Fruit fly (Drosophila melanogaster) whole organism, embryonic: ENCODE measurements around the gene CG5758.

ENCODE experiments used
- Adf1 ChIP-seq: fragments of 200-800 bp; sonication (Bioruptor generic); IDR thresholded peaks from 2 replicates; pipeline ENCODE4 v1.3.6; 2022; ENCODE audit warnings: missing biosample characterization, missing genetic modification characterization
- CG10321 ChIP-seq: fragments of 200-800 bp; sonication (Bioruptor generic); IDR thresholded peaks from 2 replicates; pipeline ENCODE4 v1.3.6; 2022; ENCODE audit warnings: missing biosample characterization, missing genetic modification characterization
- CG11723 ChIP-seq: fragments of 200-800 bp; sonication (Bioruptor generic); optimal IDR thresholded peaks from 2 replicates; lab custom pipeline; 2017; ENCODE audit warnings: missing biosample characterization, mild to moderate bottlenecking, missing genetic modification characterization
- CG12071 ChIP-seq: fragments of 200-800 bp; sonication (Bioruptor generic); optimal IDR thresholded peaks from 3 replicates; lab custom pipeline; 2018; ENCODE audit warnings: missing biosample characterization, mild to moderate bottlenecking, missing genetic modification characterization
- CG12769 ChIP-seq: fragments of 200-800 bp; sonication (Bioruptor generic); optimal IDR thresholded peaks from 2 replicates; lab custom pipeline; 2019; ENCODE audit warnings: missing biosample characterization, mild to moderate bottlenecking, missing genetic modification characterization, moderate library complexity
- CG14965 ChIP-seq: fragments of 200-800 bp; sonication (Bioruptor generic); optimal IDR thresholded peaks from 2 replicates; lab custom pipeline; 2016; ENCODE audit warnings: missing biosample characterization, missing genetic modification characterization, borderline replicate concordance
- CG16863 ChIP-seq: fragments of 200-800 bp; sonication (Bioruptor generic); optimal IDR thresholded peaks from 3 replicates; lab custom pipeline; 2016; ENCODE audit warnings: missing biosample characterization, missing genetic modification characterization
- CG17328 ChIP-seq: fragments of 200-800 bp; sonication (Bioruptor generic); IDR thresholded peaks from 2 replicates; pipeline ENCODE4 v1.3.6; 2022; ENCODE audit warnings: missing biosample characterization, missing genetic modification characterization
- CG3065 ChIP-seq: fragments of 200-800 bp; sonication (Bioruptor generic); optimal IDR thresholded peaks from 2 replicates; lab custom pipeline; 2016; ENCODE audit warnings: missing biosample characterization, missing genetic modification characterization
- CG4730 ChIP-seq: fragments of 200-800 bp; sonication (Bioruptor generic); IDR thresholded peaks from 2 replicates; pipeline ENCODE4 v1.3.6; 2022; ENCODE audit warnings: missing biosample characterization, missing genetic modification characterization
- CG6175 ChIP-seq: fragments of 200-800 bp; sonication (Bioruptor generic); IDR thresholded peaks from 3 replicates; pipeline ENCODE4 v1.3.6; 2022; ENCODE audit warnings: missing biosample characterization, missing genetic modification characterization
- CG6654 ChIP-seq: fragments of 200-800 bp; sonication (Bioruptor generic); optimal IDR thresholded peaks from 2 replicates; lab custom pipeline; 2017; ENCODE audit warnings: missing biosample characterization, mild to moderate bottlenecking, missing genetic modification characterization
- CG6854 ChIP-seq: fragments of 200-800 bp; sonication (Bioruptor generic); optimal IDR thresholded peaks from 3 replicates; lab custom pipeline; 2017; ENCODE audit warnings: missing biosample characterization, mild to moderate bottlenecking, missing genetic modification characterization
- CG7786 ChIP-seq: fragments of 200-800 bp; sonication (Bioruptor generic); optimal IDR thresholded peaks from 2 replicates; lab custom pipeline; 2016; ENCODE audit warnings: missing biosample characterization, missing genetic modification characterization
- CG8765 ChIP-seq: fragments of 200-800 bp; sonication (Bioruptor generic); IDR thresholded peaks from 2 replicates; pipeline ENCODE4 v1.3.6; 2022; ENCODE audit warnings: missing biosample characterization, missing genetic modification characterization
- CG9215 ChIP-seq: fragments of 200-800 bp; sonication (Bioruptor generic); IDR thresholded peaks from 2 replicates; pipeline ENCODE4 v1.3.6; 2022; ENCODE audit warnings: missing biosample characterization, missing genetic modification characterization
- Dfd ChIP-seq, 2 experiments: fragments of >200 bp; optimal IDR thresholded peaks; 2 replicates each; lab custom pipeline; 2017; ENCODE audit warnings: missing biosample characterization in 2 of 2, missing genetic modification characterization in 2 of 2
- Dip3 ChIP-seq: fragments of 200-800 bp; sonication (Bioruptor generic); optimal IDR thresholded peaks from 3 replicates; lab custom pipeline; 2016; ENCODE audit warnings: missing biosample characterization, missing genetic modification characterization
- Fer3 ChIP-seq: fragments of 200-800 bp; sonication (Bioruptor generic); optimal IDR thresholded peaks from 2 replicates; lab custom pipeline; 2018; ENCODE audit warnings: missing biosample characterization, mild to moderate bottlenecking, missing genetic modification characterization, moderate library complexity
- HHEX ChIP-seq: fragments of 200-800 bp; sonication (Bioruptor generic); optimal IDR thresholded peaks from 3 replicates; lab custom pipeline; 2017; ENCODE audit warnings: missing biosample characterization, mild to moderate bottlenecking, missing genetic modification characterization, missing genetic modification reagents
- Jarid2 ChIP-seq: fragments of 200-800 bp; sonication (Bioruptor generic); optimal IDR thresholded peaks from 3 replicates; lab custom pipeline; 2017; ENCODE audit warnings: mild to moderate bottlenecking, missing biosample characterization, missing genetic modification reagents, missing genetic modification characterization
- Lim3 ChIP-seq: fragments of 200-800 bp; sonication (Bioruptor generic); IDR thresholded peaks from 2 replicates; pipeline ENCODE4 v1.3.6; 2022; ENCODE audit warnings: missing biosample characterization, missing genetic modification characterization
- NK7.1 ChIP-seq: fragments of 200-800 bp; sonication (Bioruptor generic); optimal IDR thresholded peaks from 3 replicates; lab custom pipeline; 2016; ENCODE audit warnings: missing biosample characterization, missing genetic modification characterization
- Side ChIP-seq: fragments of 200-800 bp; sonication (Bioruptor generic); optimal IDR thresholded peaks from 2 replicates; lab custom pipeline; 2016; ENCODE audit warnings: missing biosample characterization, missing genetic modification characterization
- Sin3A ChIP-seq: fragments of >200 bp; optimal IDR thresholded peaks from 2 replicates; lab custom pipeline; 2018
- Sox102F ChIP-seq: fragments of 200-800 bp; sonication (Bioruptor generic); optimal IDR thresholded peaks from 2 replicates; lab custom pipeline; 2018; ENCODE audit warnings: missing biosample characterization, mild to moderate bottlenecking, missing genetic modification characterization, moderate library complexity
- Taf1 ChIP-seq: fragments of 200-800 bp; sonication (Bioruptor generic); IDR thresholded peaks from 2 replicates; pipeline ENCODE4 v1.3.6; 2022; ENCODE audit warnings: missing biosample characterization, missing genetic modification characterization
- ash1 ChIP-seq: fragments of 200-800 bp; sonication (Bioruptor generic); optimal IDR thresholded peaks from 2 replicates; lab custom pipeline; 2018; ENCODE audit warnings: missing biosample characterization, mild to moderate bottlenecking, missing genetic modification characterization
- caup ChIP-seq: fragments of 200-800 bp; sonication (Bioruptor generic); optimal IDR thresholded peaks from 3 replicates; lab custom pipeline; 2017; ENCODE audit warnings: missing biosample characterization, mild to moderate bottlenecking, missing genetic modification characterization, moderate library complexity; ENCODE audit not compliant: severe bottlenecking
- chn ChIP-seq: fragments of 200-800 bp; sonication (Bioruptor generic); optimal IDR thresholded peaks from 2 replicates; lab custom pipeline; 2016; ENCODE audit warnings: missing biosample characterization, missing genetic modification characterization
- ci ChIP-seq: fragments of 200-800 bp; sonication (Bioruptor generic); IDR thresholded peaks from 3 replicates; pipeline ENCODE4 v1.3.6; 2022; ENCODE audit warnings: missing biosample characterization, missing genetic modification characterization
- croc ChIP-seq: fragments of 200-800 bp; sonication (Bioruptor generic); conservative IDR thresholded peaks from 3 replicates; pipeline ENCODE4 v1.3.6; 2022; ENCODE audit warnings: missing biosample characterization, missing genetic modification characterization
- ewg ChIP-seq: fragments of 200-800 bp; sonication (Bioruptor generic); optimal IDR thresholded peaks from 3 replicates; lab custom pipeline; 2017; ENCODE audit warnings: mild to moderate bottlenecking, missing biosample characterization, missing genetic modification reagents, missing genetic modification characterization
- fd96Cb ChIP-seq: fragments of 200-800 bp; sonication (Bioruptor generic); optimal IDR thresholded peaks from 2 replicates; lab custom pipeline; 2018; ENCODE audit warnings: missing biosample characterization, mild to moderate bottlenecking, missing genetic modification characterization, moderate library complexity
- gcm ChIP-seq: fragments of 200-800 bp; sonication (Bioruptor generic); optimal IDR thresholded peaks from 2 replicates; lab custom pipeline; 2019; ENCODE audit warnings: missing biosample characterization, mild to moderate bottlenecking, missing genetic modification characterization, moderate library complexity
- gcm2 ChIP-seq: fragments of 200-800 bp; sonication (Bioruptor generic); optimal IDR thresholded peaks from 2 replicates; lab custom pipeline; 2016; ENCODE audit warnings: missing biosample characterization, missing genetic modification characterization
- gro ChIP-seq: fragments of 200-800 bp; sonication (Bioruptor generic); optimal IDR thresholded peaks from 2 replicates; lab custom pipeline; 2016; ENCODE audit warnings: missing biosample characterization, missing genetic modification characterization
- gsb-n ChIP-seq: fragments of 200-800 bp; sonication (Bioruptor generic); optimal IDR thresholded peaks from 3 replicates; lab custom pipeline; 2018; ENCODE audit warnings: missing biosample characterization, mild to moderate bottlenecking, missing genetic modification characterization
- jigr1 ChIP-seq: fragments of 200-800 bp; sonication (Bioruptor generic); IDR thresholded peaks from 3 replicates; pipeline ENCODE4 v1.3.6; 2022; ENCODE audit warnings: missing biosample characterization, missing genetic modification characterization
- jumu ChIP-seq: fragments of 200-800 bp; sonication (Bioruptor generic); optimal IDR thresholded peaks from 3 replicates; lab custom pipeline; 2016; ENCODE audit warnings: missing biosample characterization, missing genetic modification characterization
- mam ChIP-seq: fragments of 200-800 bp; sonication (Bioruptor generic); optimal IDR thresholded peaks from 3 replicates; lab custom pipeline; 2016; ENCODE audit warnings: missing biosample characterization, missing genetic modification characterization
- mirr ChIP-seq: fragments of 200-800 bp; sonication (Bioruptor generic); optimal IDR thresholded peaks from 3 replicates; lab custom pipeline; 2018; ENCODE audit warnings: missing biosample characterization, mild to moderate bottlenecking, missing genetic modification characterization
- phol ChIP-seq: fragments of 200-800 bp; sonication (Bioruptor generic); optimal IDR thresholded peaks from 3 replicates; lab custom pipeline; 2018; ENCODE audit warnings: missing biosample characterization, mild to moderate bottlenecking, missing genetic modification characterization, moderate library complexity
- pum ChIP-seq: fragments of 200-800 bp; sonication (Bioruptor generic); optimal IDR thresholded peaks from 2 replicates; lab custom pipeline; 2016; ENCODE audit warnings: missing biosample characterization, missing genetic modification characterization
- rib ChIP-seq: fragments of 200-800 bp; sonication (Bioruptor generic); IDR thresholded peaks from 2 replicates; pipeline ENCODE4 v1.3.6; 2022; ENCODE audit warnings: missing biosample characterization, missing genetic modification characterization
- run ChIP-seq: fragments of 200-800 bp; sonication (Bioruptor generic); optimal IDR thresholded peaks from 3 replicates; lab custom pipeline; 2018; ENCODE audit warnings: missing biosample characterization, mild to moderate bottlenecking, missing genetic modification characterization
- sc ChIP-seq, 3 experiments: fragments of >200 bp in 2 of 3; fragments of 200-800 bp in 1 of 3; sonication (Bioruptor generic) in 1 of 3; optimal IDR thresholded peaks; 2 replicates in 2 of 3; 3 replicates in 1 of 3; lab custom pipeline; 2017; ENCODE audit warnings: mild to moderate bottlenecking in 1 of 3, missing biosample characterization in 1 of 3, missing genetic modification characterization in 1 of 3, missing genetic modification reagents in 1 of 3
- ssp ChIP-seq: fragments of 200-800 bp; sonication (Bioruptor generic); IDR thresholded peaks from 2 replicates; pipeline ENCODE4 v1.3.6; 2022; ENCODE audit warnings: missing biosample characterization, missing genetic modification characterization
- trem ChIP-seq: fragments of 200-800 bp; optimal IDR thresholded peaks from 3 replicates; lab custom pipeline; 2019; ENCODE audit warnings: missing biosample characterization, mild to moderate bottlenecking, missing genetic modification characterization, moderate library complexity

The CG5758 gene

dm6 chr2L:18141471-18142345, 21.9 kb downstream of the CG5758 start (continued):
- TF ChIP-seq CG8765 (GFP tag; lab: Robert Waterston, UW) (no peak), gcm2 (peak; percentile 42), gcm (GFP tag; lab: Kevin White, UChicago) (peak; percentile 59), trem (tag; lab: Kevin White, UChicago) (no peak), Lim3 (GFP tag; lab: Robert Waterston, UW) (no peak), CG12769 (tag; lab: Kevin White, UChicago) (peak; percentile 68), Jarid2 (GFP tag; lab: Kevin White, UChicago) (peak; percentile 72), CG6654 (GFP tag; lab: Kevin White, UChicago) (peak; percentile 43), CG9215 (GFP tag; lab: Robert Waterston, UW) (0 out of 2 replicates have a peak, but pooled peaks have one; percentile 15), fd96Cb (tag; lab: Kevin White, UChicago) (peak; percentile 52), CG17328 (GFP tag; lab: Robert Waterston, UW) (peak; percentile 54), rib (GFP tag; lab: Robert Waterston, UW) (no peak), ci (GFP tag; lab: Robert Waterston, UW) (peak; percentile 73), pum (no peak), CG3065 (GFP tag; lab: Kevin White, UChicago) (no peak), phol (tag; lab: Kevin White, UChicago) (peak; percentile 71), caup (peak; percentile 49), CG16863 (peak; percentile 56), NK7.1 (GFP tag; lab: Kevin White, UChicago) (no peak), gsb-n (tag; lab: Kevin White, UChicago) (peak; percentile 36), ssp (GFP tag; lab: Robert Waterston, UW) (0 out of 2 replicates have a peak, but pooled peaks have one; percentile 4), ewg (GFP tag; lab: Kevin White, UChicago) (peak; percentile 50), CG7786 (peak; percentile 42), ash1 (GFP tag; lab: Kevin White, UChicago) (no peak), Sin3A (lab: Kevin White, UChicago) (no peak), Sox102F (GFP tag; lab: Kevin White, UChicago) (peak; percentile 79), sc (optimal IDR thresholded peaks at IDR 0.05; lab: Kevin White, UChicago) (no peak), sc (GFP tag; optimal IDR thresholded peaks at IDR 0.05; lab: Kevin White, UChicago) (peak; percentile 38), chn (GFP tag; lab: Kevin White, UChicago) (peak; percentile 55), Side (no peak), Fer3 (tag; lab: Kevin White, UChicago) (peak; percentile 42), CG12071 (GFP tag; lab: Kevin White, UChicago) (peak; percentile 56), HHEX (GFP tag; lab: Kevin White, UChicago) (peak; percentile 66), CG4730 (no peak), CG11723 (GFP tag; lab: Kevin White, UChicago) (peak; percentile 46), Adf1 (GFP tag; lab: Robert Waterston, UW) (peak; percentile 95), jumu (GFP tag; lab: Kevin White, UChicago) (no peak), Dfd (GFP tag; optimal IDR thresholded peaks at IDR 0.05; lab: Kevin White, UChicago) (peak in 1 of 2 experiments; percentile 4), CG10321 (GFP tag; lab: Robert Waterston, UW) (no peak), CG14965 (no peak), CG6854 (no peak), run (tag; lab: Kevin White, UChicago) (peak; percentile 53), Taf1 (GFP tag; lab: Robert Waterston, UW) (no peak; the same call in 1 of the 2 replicates), gro (GFP tag; lab: Kevin White, UChicago) (peak; percentile 63), croc (GFP tag; lab: Robert Waterston, UW) (no peak), jigr1 (GFP tag; lab: Robert Waterston, UW) (no peak), mirr (GFP tag; lab: Kevin White, UChicago) (peak; percentile 51), CG6175 (GFP tag; lab: Robert Waterston, UW) (peak; percentile 70; the same call in 2 of the 3 replicates), Dip3 (peak; percentile 44), mam (peak; percentile 35)
